Worm (Caenorhabditis elegans) whole organism, L4 larva: ENCODE data around the gene C16C8.11.

ENCODE experiments used
- D1046.2 ChIP-seq: fragments of 200-800 bp; sonication (Bioruptor generic); IDR thresholded peaks from 2 replicates; pipeline ENCODE4 v1.3.6; 2022; ENCODE audit warnings: missing genetic modification characterization, missing compliant biosample characterization
- Y5F2A.4 ChIP-seq: fragments of 200-800 bp; sonication (Bioruptor generic); optimal IDR thresholded peaks from 2 replicates; lab custom pipeline; 2018; ENCODE audit warnings: mild to moderate bottlenecking, missing genetic modification characterization, missing compliant biosample characterization
- aha-1 ChIP-seq: fragments of 150-350 bp; peaks from one replicate; lab custom pipeline; 2014; ENCODE audit warnings: missing biosample characterization, missing genetic modification characterization
- duxl-1 ChIP-seq: sonication (generic microtip); optimal IDR thresholded peaks from 2 replicates; lab custom pipeline; 2016; ENCODE audit warnings: mild to moderate bottlenecking, missing genetic modification characterization, moderate library complexity, missing compliant biosample characterization; ENCODE audit not compliant: poor library complexity
- fos-1 ChIP-seq: fragments of 150-350 bp; optimal IDR thresholded peaks from 2 replicates; lab custom pipeline; 2014; ENCODE audit warnings: missing biosample characterization, missing genetic modification characterization
- jun-1 ChIP-seq: fragments of 150-350 bp; optimal IDR thresholded peaks from 2 replicates; lab custom pipeline; 2014; ENCODE audit warnings: missing biosample characterization, missing genetic modification reagents, missing genetic modification characterization
- nhr-11 ChIP-seq: fragments of 150-350 bp; optimal IDR thresholded peaks from 2 replicates; lab custom pipeline; 2014; ENCODE audit warnings: missing biosample characterization, missing genetic modification characterization
- nhr-237 ChIP-seq: sonication (generic microtip); optimal IDR thresholded peaks from 2 replicates; lab custom pipeline; 2017; ENCODE audit warnings: missing biosample characterization, missing genetic modification characterization
- nhr-42 ChIP-seq: fragments of 200-800 bp; sonication (Bioruptor generic); IDR thresholded peaks from 2 replicates; pipeline ENCODE4 v1.3.6; 2022; ENCODE audit warnings: missing genetic modification characterization, missing compliant biosample characterization
- sdz-12 ChIP-seq: fragments of 200-800 bp; sonication (Bioruptor generic); optimal IDR thresholded peaks from 2 replicates; lab custom pipeline; 2018; ENCODE audit warnings: mild to moderate bottlenecking, missing genetic modification characterization, missing compliant biosample characterization
- skn-1 ChIP-seq: fragments of 150-350 bp; optimal IDR thresholded peaks from 2 replicates; lab custom pipeline; 2014; ENCODE audit warnings: missing biosample characterization, missing genetic modification characterization

ce11 chrII:3473744-3474143 is 20.2 kb downstream of the C16C8.11 start, which contains the start of gene sdz-32:
- TF ChIP-seq skn-1, result no peak
- no peak for TF ChIP-seq D1046.2 (GFP tag; lab: Robert Waterston, UW)
- TF ChIP-seq aha-1 (tag; lab: Kevin White, UChicago), result no peak
- no peak for TF ChIP-seq nhr-42 (GFP tag; lab: Robert Waterston, UW)
- no peak for TF ChIP-seq nhr-237
- no peak for TF ChIP-seq duxl-1
- TF ChIP-seq sdz-12 (GFP tag; lab: Kevin White, UChicago), result no peak
- no peak for TF ChIP-seq fos-1 (tag; lab: Kevin White, UChicago)
- TF ChIP-seq nhr-11, result no peak
- TF ChIP-seq Y5F2A.4 (GFP tag; lab: Kevin White, UChicago), result no peak
- TF ChIP-seq jun-1, result no peak
